Fruit fly (Drosophila melanogaster): ENCODE data around the gene rtp.

Gene rtp

dm6 chr3R:5226025-5226424 lies 11.1 kb downstream of the rtp start, which contains the start of gene Vps37B:
TSS of gene Vps37B (plus strand) at chr3R:5226158.
- TF ChIP-seq CG1603 (tag; optimal IDR thresholded peaks at IDR 0.05) = peak; percentile 49
- 0 out of 3 replicates have a peak, but pooled peaks have one; percentile 7 for TF ChIP-seq row (GFP tag; IDR thresholded peaks at IDR 0.05)
- TF ChIP-seq kay (GFP tag; optimal IDR thresholded peaks at IDR 0.05) = peak; percentile 27
- TF ChIP-seq Med (GFP tag) = peak; percentile 21
- TF ChIP-seq CG12744 (GFP tag; optimal IDR thresholded peaks at IDR 0.05) = no peak
- TF ChIP-seq MBD-R2 (GFP tag; IDR thresholded peaks at IDR 0.05) = peak; percentile 51; the same call in 1 of the 2 replicates
- TF ChIP-seq pzg (GFP tag; optimal IDR thresholded peaks at IDR 0.05) = peak; percentile 68
- peak; percentile 28; the same call in 1 of the 3 replicates for TF ChIP-seq CG34224 (GFP tag; IDR thresholded peaks at IDR 0.05; ENCODE audit: partially characterized antibody)
- TF ChIP-seq D (optimal IDR thresholded peaks at IDR 0.05) = peak; percentile 41
- TF ChIP-seq D (GFP tag; optimal IDR thresholded peaks at IDR 0.05) = no peak
- peak; percentile 26 for TF ChIP-seq CG10267 (tag; optimal IDR thresholded peaks at IDR 0.05)
- TF ChIP-seq schlank (tag; optimal IDR thresholded peaks at IDR 0.05) = no peak
- TF ChIP-seq CG13287 (GFP tag; IDR thresholded peaks at IDR 0.05; ENCODE audit: partially characterized antibody) = peak; percentile 31; the same call in 1 of the 2 replicates
- no peak for TF ChIP-seq tll (GFP tag; optimal IDR thresholded peaks at IDR 0.05)
- no peak for TF ChIP-seq CG12155 (GFP tag; optimal IDR thresholded peaks at IDR 0.05)
- TF ChIP-seq HmgZ (tag; optimal IDR thresholded peaks at IDR 0.05) = peak; percentile 11
- TF ChIP-seq Myb (GFP tag; optimal IDR thresholded peaks at IDR 0.05) = peak; percentile 75
- TF ChIP-seq lilli (GFP tag; optimal IDR thresholded peaks at IDR 0.05) = no peak
- TF ChIP-seq CTCF (GFP tag; optimal IDR thresholded peaks at IDR 0.05) = peak; percentile 43
- TF ChIP-seq dysf (GFP tag; IDR thresholded peaks at IDR 0.05) = no peak
- no peak for TF ChIP-seq pita (GFP tag; optimal IDR thresholded peaks at IDR 0.05)
- TF ChIP-seq nom (GFP tag; optimal IDR thresholded peaks at IDR 0.05) = peak; percentile 1
- TF ChIP-seq trem (tag; optimal IDR thresholded peaks at IDR 0.05) = peak; percentile 21
- peak; percentile 66 for TF ChIP-seq CG3995 (GFP tag; optimal IDR thresholded peaks at IDR 0.05)
- 0 out of 3 replicates have a peak, but pooled peaks have one; percentile 28 for TF ChIP-seq zen2 (GFP tag; IDR thresholded peaks at IDR 0.05; ENCODE audit: partially characterized antibody)
- TF ChIP-seq CG42726 (GFP tag; IDR thresholded peaks at IDR 0.05; ENCODE audit: partially characterized antibody) = no peak
- peak; percentile 83 for TF ChIP-seq gfzf (GFP tag; optimal IDR thresholded peaks at IDR 0.05)
- peak; percentile 19; the same call in 1 of the 2 replicates for TF ChIP-seq amos (GFP tag; IDR thresholded peaks at IDR 0.05; ENCODE audit: partially characterized antibody)
- TF ChIP-seq CG14710 (tag; optimal IDR thresholded peaks at IDR 0.05) = peak; percentile 23
- TF ChIP-seq CG9797 (GFP tag; optimal IDR thresholded peaks at IDR 0.05) = peak; percentile 56
- TF ChIP-seq MESR4 (GFP tag; optimal IDR thresholded peaks at IDR 0.05) = peak; percentile 93
- TF ChIP-seq Dll (GFP tag; IDR thresholded peaks at IDR 0.05; ENCODE audit: partially characterized antibody) = peak; percentile 21; the same call in 1 of the 4 replicates
- TF ChIP-seq tx (GFP tag; optimal IDR thresholded peaks at IDR 0.05) = no peak
- TF ChIP-seq Kr (GFP tag; optimal IDR thresholded peaks at IDR 0.05) = no peak
- TF ChIP-seq E2f2 (GFP tag; IDR thresholded peaks at IDR 0.05) = peak; percentile 93
- no peak for TF ChIP-seq Nf-YA (GFP tag; IDR thresholded peaks at IDR 0.05)
- TF ChIP-seq CG4617 (GFP tag; optimal IDR thresholded peaks at IDR 0.05; ENCODE audit: borderline replicate concordance) = peak; percentile 64
- peak; percentile 24 for TF ChIP-seq CG15514 (GFP tag; optimal IDR thresholded peaks at IDR 0.05)
- peak; percentile 14 for TF ChIP-seq BEAF-32 (GFP tag; optimal IDR thresholded peaks at IDR 0.05)
- peak; percentile 86 for TF ChIP-seq Dp (GFP tag; optimal IDR thresholded peaks at IDR 0.05)
- TF ChIP-seq CG6765 (GFP tag; optimal IDR thresholded peaks at IDR 0.05) = no peak
- TF ChIP-seq stwl (tag; optimal IDR thresholded peaks at IDR 0.05) = peak; percentile 67
- no peak for TF ChIP-seq CG12104 (GFP tag; optimal IDR thresholded peaks at IDR 0.05)
